Fruit fly (Drosophila melanogaster): ENCODE data around the gene oaf.

oaf gene

DNA sequence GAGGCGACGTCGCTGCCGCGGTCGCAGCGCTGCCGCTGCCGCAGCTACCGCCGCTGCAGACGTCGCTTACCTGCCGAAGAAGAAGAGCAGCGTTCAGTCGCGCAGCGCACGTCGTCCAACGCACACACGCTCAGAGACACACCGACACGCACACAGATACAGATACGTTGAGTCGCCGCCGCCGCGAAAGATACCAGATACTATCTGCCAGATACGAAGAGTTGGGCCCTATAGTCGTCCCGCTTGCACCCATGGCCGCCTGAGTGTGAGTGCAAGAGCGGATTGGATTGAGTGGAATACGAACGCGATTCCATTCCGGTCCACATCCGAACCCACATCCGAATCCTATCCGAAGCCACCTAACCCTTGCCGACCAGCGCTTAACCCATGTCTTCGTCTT lies 38.1 kb upstream of the oaf start (continued):
- TF ChIP-seq HLHmδ (GFP tag; optimal IDR thresholded peaks at IDR 0.05) (peak; percentile 38), Dp (GFP tag; optimal IDR thresholded peaks at IDR 0.05) (no peak), Myb (GFP tag; optimal IDR thresholded peaks at IDR 0.05) (no peak), bigmax (GFP tag; optimal IDR thresholded peaks at IDR 0.05) (no peak), tll (GFP tag; optimal IDR thresholded peaks at IDR 0.05) (peak in 1 of 2 experiments; percentile 28), CG8944 (GFP tag; optimal IDR thresholded peaks at IDR 0.05) (no peak), cato (GFP tag; optimal IDR thresholded peaks at IDR 0.05; ENCODE audit: borderline replicate concordance) (no peak), jigr1 (GFP tag; IDR thresholded peaks at IDR 0.05) (no peak), amos (GFP tag; IDR thresholded peaks at IDR 0.05; ENCODE audit: partially characterized antibody) (peak; percentile 57; the same call in 1 of the 2 replicates), Hr39 (optimal IDR thresholded peaks at IDR 0.05) (no peak), Jarid2 (GFP tag; optimal IDR thresholded peaks at IDR 0.05) (peak; percentile 79), Nf-YB (GFP tag; optimal IDR thresholded peaks at IDR 0.05) (peak; percentile 88), emc (GFP tag; optimal IDR thresholded peaks at IDR 0.05) (no peak), CG3407 (GFP tag; optimal IDR thresholded peaks at IDR 0.05) (no peak), Dek (tag; optimal IDR thresholded peaks at IDR 0.05) (no peak), pho (GFP tag; optimal IDR thresholded peaks at IDR 0.05) (no peak), CG2202 (tag; optimal IDR thresholded peaks at IDR 0.05) (no peak), ap (GFP tag; IDR thresholded peaks at IDR 0.05) (no peak), CG17328 (GFP tag; IDR thresholded peaks at IDR 0.05) (no peak), CG3065 (GFP tag; optimal IDR thresholded peaks at IDR 0.05) (no peak), CG17568 (GFP tag; optimal IDR thresholded peaks at IDR 0.05) (no peak), tin (GFP tag; optimal IDR thresholded peaks at IDR 0.05) (no peak), sens (GFP tag) (peak; percentile 74), E2f2 (GFP tag; IDR thresholded peaks at IDR 0.05) (peak; percentile 18; the same call in 1 of the 2 replicates), z (GFP tag; IDR thresholded peaks at IDR 0.05) (peak; percentile 99), CG10462 (GFP tag; optimal IDR thresholded peaks at IDR 0.05) (no peak), Dll (GFP tag; IDR thresholded peaks at IDR 0.05; ENCODE audit: partially characterized antibody) (peak; percentile 24; the same call in 1 of the 4 replicates), CG16813 (GFP tag; IDR thresholded peaks at IDR 0.05; ENCODE audit: partially characterized antibody) (peak; percentile 32; the same call in 1 of the 3 replicates), zen (tag; optimal IDR thresholded peaks at IDR 0.05) (peak; percentile 31), cas (GFP tag; IDR thresholded peaks at IDR 0.05) (no peak), CG14050 (GFP tag; IDR thresholded peaks at IDR 0.05) (no peak; the same call in 2 of the 3 replicates), C15 (GFP tag; IDR thresholded peaks at IDR 0.05) (no peak), Med (GFP tag) (peak; percentile 82), CG14965 (GFP tag; optimal IDR thresholded peaks at IDR 0.05; ENCODE audit: borderline replicate concordance) (no peak), HmgD (GFP tag; optimal IDR thresholded peaks at IDR 0.05) (no peak), prd (optimal IDR thresholded peaks at IDR 0.05) (no peak), prd (GFP tag; IDR thresholded peaks at IDR 0.05) (no peak), CG6683 (GFP tag; optimal IDR thresholded peaks at IDR 0.05) (no peak), tx (GFP tag; optimal IDR thresholded peaks at IDR 0.05) (no peak), CTCF (GFP tag; optimal IDR thresholded peaks at IDR 0.05) (no peak), hbn (GFP tag; IDR thresholded peaks at IDR 0.05; ENCODE audit: partially characterized antibody) (no peak), CG6791 (GFP tag; IDR thresholded peaks at IDR 0.05; ENCODE audit: partially characterized antibody) (peak; percentile 51; the same call in 1 of the 3 replicates), Deaf1 (tag; optimal IDR thresholded peaks at IDR 0.05) (peak; percentile 95), insv (GFP tag; optimal IDR thresholded peaks at IDR 0.05) (peak in 1 of 2 experiments; percentile 52), CG30020 (tag; optimal IDR thresholded peaks at IDR 0.05) (no peak), Trl (optimal IDR thresholded peaks at IDR 0.05) (peak; percentile 0 to 27), Trl (GFP tag; optimal IDR thresholded peaks at IDR 0.05) (no peak), CG11456 (GFP tag; IDR thresholded peaks at IDR 0.05) (no peak), unpg (GFP tag; optimal IDR thresholded peaks at IDR 0.05) (no peak), chinmo (GFP tag; IDR thresholded peaks at IDR 0.05; ENCODE audit: partially characterized antibody) (peak; percentile 81; the same call in 2 of the 4 replicates), CG34422 (GFP tag; IDR thresholded peaks at IDR 0.05) (no peak), ci (GFP tag; IDR thresholded peaks at IDR 0.05) (peak; percentile 70; the same call in 2 of the 3 replicates)
